Worm (Caenorhabditis elegans) whole organism, young adult: ENCODE measurements around the gene gcy-33.
A peak's percentile ranks its signal among the peaks of the same experiment; 100 is the strongest.

Source experiments
- B0019.2 ChIP-seq: fragments of 200-800 bp; sonication (Bioruptor generic); conservative IDR thresholded peaks from 2 replicates; pipeline ENCODE4 v1.3.6; 2022; ENCODE audit warnings: missing genetic modification reagents, missing genetic modification characterization, missing compliant biosample characterization
- D2030.7 ChIP-seq: fragments of 200-800 bp; sonication (Bioruptor generic); IDR thresholded peaks from 2 replicates; pipeline ENCODE4 v1.3.6; 2022; ENCODE audit warnings: missing genetic modification reagents, missing genetic modification characterization, missing compliant biosample characterization
- F23B12.7 ChIP-seq: sonication (generic microtip); optimal IDR thresholded peaks from 2 replicates; lab custom pipeline; 2017; ENCODE audit warnings: missing genetic modification characterization, mild to moderate bottlenecking, missing compliant biosample characterization, antibody characterized with exemption, moderate library complexity; ENCODE audit not compliant: insufficient read depth
- F39B2.1 ChIP-seq: fragments of 200-800 bp; sonication (Bioruptor generic); IDR thresholded peaks from 2 replicates; pipeline ENCODE4 v1.3.6; 2022; ENCODE audit warnings: missing genetic modification reagents, missing genetic modification characterization, missing compliant biosample characterization
- F52B5.7 ChIP-seq: sonication (generic microtip); optimal IDR thresholded peaks from 2 replicates; lab custom pipeline; 2016; ENCODE audit warnings: mild to moderate bottlenecking, missing genetic modification characterization, missing compliant biosample characterization
- F57A8.1 ChIP-seq: fragments of 200-800 bp; sonication (Bioruptor generic); optimal IDR thresholded peaks from 2 replicates; lab custom pipeline; 2018; ENCODE audit warnings: mild to moderate bottlenecking, missing genetic modification characterization, moderate library complexity, missing compliant biosample characterization
- K12H6.12 ChIP-seq: fragments of 200-800 bp; sonication (Bioruptor generic); optimal IDR thresholded peaks from 2 replicates; lab custom pipeline; 2018; ENCODE audit warnings: mild to moderate bottlenecking, missing genetic modification characterization, missing compliant biosample characterization
- aptf-3 ChIP-seq: fragments of 200-800 bp; sonication (Bioruptor generic); IDR thresholded peaks from 2 replicates; pipeline ENCODE4 v1.3.6; 2022; ENCODE audit warnings: missing genetic modification characterization, missing compliant biosample characterization
- atf-7 ChIP-seq: sonication (generic microtip); optimal IDR thresholded peaks from 2 replicates; lab custom pipeline; 2017; ENCODE audit warnings: mild to moderate bottlenecking, missing genetic modification characterization, missing compliant biosample characterization
- attf-5 ChIP-seq: fragments of 200-800 bp; sonication (Bioruptor generic); optimal IDR thresholded peaks from 2 replicates; lab custom pipeline; 2018; ENCODE audit warnings: mild to moderate bottlenecking, missing genetic modification characterization, missing compliant biosample characterization
- ccch-3 ChIP-seq: fragments of 200-800 bp; sonication (Bioruptor generic); optimal IDR thresholded peaks from 2 replicates; lab custom pipeline; 2018; ENCODE audit warnings: mild to moderate bottlenecking, missing genetic modification characterization, missing compliant biosample characterization
- cebp-1 ChIP-seq, 2 experiments: fragments of 200-800 bp in 1 of 2; sonication (Bioruptor generic) in 1 of 2; sonication (generic microtip) in 1 of 2; IDR thresholded peaks in 1 of 2; optimal IDR thresholded peaks in 1 of 2; 2 replicates each; pipeline versions ENCODE4 v1.3.6 to Lab custom; 2017 to 2022; ENCODE audit warnings: missing compliant biosample characterization in 2 of 2, missing genetic modification characterization in 2 of 2, mild to moderate bottlenecking in 1 of 2, missing genetic modification reagents in 1 of 2, moderate library complexity in 1 of 2
- ceh-100 ChIP-seq: fragments of 200-800 bp; sonication (Bioruptor generic); IDR thresholded peaks from 2 replicates; pipeline ENCODE4 v1.3.6; 2022; ENCODE audit warnings: missing genetic modification reagents, missing genetic modification characterization, missing compliant biosample characterization
- ceh-27 ChIP-seq: fragments of 200-800 bp; sonication (Bioruptor generic); optimal IDR thresholded peaks from 2 replicates; lab custom pipeline; 2018; ENCODE audit warnings: mild to moderate bottlenecking, missing genetic modification characterization, moderate library complexity, missing compliant biosample characterization
- ceh-58 ChIP-seq: fragments of 200-800 bp; sonication (Bioruptor generic); IDR thresholded peaks from 2 replicates; pipeline ENCODE4 v1.3.6; 2022; ENCODE audit warnings: missing genetic modification characterization, missing compliant biosample characterization
- chd-7 ChIP-seq: sonication (generic microtip); optimal IDR thresholded peaks from 2 replicates; lab custom pipeline; 2016; ENCODE audit warnings: mild to moderate bottlenecking, missing genetic modification characterization, moderate library complexity, missing compliant biosample characterization
- die-1 ChIP-seq: sonication (generic microtip); optimal IDR thresholded peaks from 2 replicates; lab custom pipeline; 2016; ENCODE audit warnings: missing genotype, mild to moderate bottlenecking, missing genetic modification characterization, missing compliant biosample characterization
- dpl-1 ChIP-seq: fragments of 150-350 bp; optimal IDR thresholded peaks from 2 replicates; lab custom pipeline; 2014; ENCODE audit warnings: missing biosample characterization, missing genetic modification reagents, missing genetic modification characterization
- efl-1 ChIP-seq: fragments of 150-350 bp; optimal IDR thresholded peaks from 2 replicates; lab custom pipeline; 2014; ENCODE audit warnings: missing biosample characterization, missing genetic modification reagents, missing genetic modification characterization
- egl-18 ChIP-seq: fragments of 200-800 bp; sonication (Bioruptor generic); IDR thresholded peaks from 2 replicates; pipeline ENCODE4 v1.3.6; 2022; ENCODE audit warnings: missing genetic modification reagents, missing genetic modification characterization, missing compliant biosample characterization
- egrh-3 ChIP-seq: fragments of 200-800 bp; sonication (Bioruptor generic); IDR thresholded peaks from 2 replicates; pipeline ENCODE4 v1.3.6; 2022; ENCODE audit warnings: missing genetic modification reagents, missing genetic modification characterization, missing compliant biosample characterization
- fkh-3 ChIP-seq: sonication (generic microtip); optimal IDR thresholded peaks from 2 replicates; lab custom pipeline; 2016; ENCODE audit warnings: mild to moderate bottlenecking, missing genetic modification characterization, missing compliant biosample characterization
- hlh-12 ChIP-seq: sonication (generic microtip); optimal IDR thresholded peaks from 2 replicates; lab custom pipeline; 2016; ENCODE audit warnings: missing genetic modification characterization, missing compliant biosample characterization
- hmg-1.2 ChIP-seq: fragments of 200-800 bp; sonication (Bioruptor generic); IDR thresholded peaks from 2 replicates; pipeline ENCODE4 v1.3.6; 2022; ENCODE audit warnings: missing genetic modification reagents, missing genetic modification characterization, missing compliant biosample characterization
- hmg-20 ChIP-seq: fragments of 200-800 bp; sonication (Bioruptor generic); IDR thresholded peaks from 2 replicates; pipeline ENCODE4 v1.3.6; 2022; ENCODE audit warnings: missing genetic modification reagents, missing genetic modification characterization, missing compliant biosample characterization
- hsf-1 ChIP-seq: fragments of 200-800 bp; sonication (Bioruptor generic); IDR thresholded peaks from 2 replicates; pipeline ENCODE4 v1.3.6; 2022; ENCODE audit warnings: missing genetic modification reagents, missing genetic modification characterization, missing compliant biosample characterization
- lin-40 ChIP-seq: sonication (generic microtip); optimal IDR thresholded peaks from 2 replicates; lab custom pipeline; 2016; ENCODE audit warnings: missing genetic modification characterization, mild to moderate bottlenecking, missing compliant biosample characterization, missing genotype, missing genetic modification reagents
- lin-54 ChIP-seq: fragments of 200-800 bp; sonication (Bioruptor generic); optimal IDR thresholded peaks from 2 replicates; lab custom pipeline; 2018; ENCODE audit warnings: mild to moderate bottlenecking, missing genetic modification characterization, missing compliant biosample characterization
- madf-10 ChIP-seq: sonication (generic microtip); optimal IDR thresholded peaks from 2 replicates; lab custom pipeline; 2016; ENCODE audit warnings: mild to moderate bottlenecking, missing genetic modification characterization, missing compliant biosample characterization
- mcd-1 ChIP-seq: fragments of 200-800 bp; sonication (Bioruptor generic); IDR thresholded peaks from 2 replicates; pipeline ENCODE4 v1.3.6; 2022; ENCODE audit warnings: missing genetic modification reagents, missing genetic modification characterization, missing compliant biosample characterization
- nfyb-1 ChIP-seq: fragments of 200-800 bp; sonication (Bioruptor generic); IDR thresholded peaks from 2 replicates; pipeline ENCODE4 v1.3.6; 2022; ENCODE audit warnings: missing genetic modification reagents, missing genetic modification characterization, missing compliant biosample characterization
- nhr-179 ChIP-seq: sonication (generic microtip); optimal IDR thresholded peaks from 2 replicates; lab custom pipeline; 2016; ENCODE audit warnings: mild to moderate bottlenecking, missing genetic modification characterization, missing compliant biosample characterization
- nhr-27 ChIP-seq: fragments of 200-800 bp; sonication (Bioruptor generic); optimal IDR thresholded peaks from 2 replicates; lab custom pipeline; 2018; ENCODE audit warnings: mild to moderate bottlenecking, missing genetic modification characterization, moderate library complexity, missing compliant biosample characterization
- nhr-90 ChIP-seq: sonication (generic microtip); optimal IDR thresholded peaks from 2 replicates; lab custom pipeline; 2016; ENCODE audit warnings: missing genotype, mild to moderate bottlenecking, missing genetic modification characterization, missing compliant biosample characterization
- rcor-1 ChIP-seq: fragments of 200-800 bp; sonication (Bioruptor generic); IDR thresholded peaks from 2 replicates; pipeline ENCODE4 v1.3.6; 2022; ENCODE audit warnings: missing genetic modification reagents, missing genetic modification characterization, missing compliant biosample characterization
- sea-2 ChIP-seq: fragments of 200-800 bp; sonication (Bioruptor generic); IDR thresholded peaks from 2 replicates; pipeline ENCODE4 v1.3.6; 2022; ENCODE audit warnings: missing genetic modification characterization, missing compliant biosample characterization
- snpc-1.1 ChIP-seq: sonication (generic microtip); optimal IDR thresholded peaks from 2 replicates; lab custom pipeline; 2017; ENCODE audit warnings: missing genetic modification characterization, mild to moderate bottlenecking, missing compliant biosample characterization, antibody characterized with exemption, moderate library complexity, missing genotype, missing genetic modification reagents; ENCODE audit not compliant: insufficient read depth
- snpc-1.3 ChIP-seq: sonication (generic microtip); optimal IDR thresholded peaks from 2 replicates; lab custom pipeline; 2017; ENCODE audit warnings: missing genetic modification characterization, mild to moderate bottlenecking, missing compliant biosample characterization, antibody characterized with exemption, moderate library complexity, missing genotype, missing genetic modification reagents; ENCODE audit not compliant: insufficient read depth
- sptf-2 ChIP-seq: fragments of 200-800 bp; sonication (Bioruptor generic); optimal IDR thresholded peaks from 2 replicates; lab custom pipeline; 2018; ENCODE audit warnings: mild to moderate bottlenecking, missing genetic modification characterization, missing compliant biosample characterization
- tbp1 ChIP-seq: fragments of 200-800 bp; sonication (Bioruptor generic); optimal IDR thresholded peaks from 2 replicates; lab custom pipeline; 2018; ENCODE audit warnings: mild to moderate bottlenecking, missing genetic modification characterization, missing compliant biosample characterization
- unc-130 ChIP-seq: sonication (generic microtip); optimal IDR thresholded peaks from 2 replicates; lab custom pipeline; 2016; ENCODE audit warnings: missing genetic modification reagents, missing genetic modification characterization, missing compliant biosample characterization
- xnd-1 ChIP-seq: sonication (generic microtip); optimal IDR thresholded peaks from 2 replicates; lab custom pipeline; 2016; ENCODE audit warnings: missing genotype, missing genetic modification reagents, missing genetic modification characterization, missing compliant biosample characterization
- zfh-2 ChIP-seq: fragments of 200-800 bp; sonication (Bioruptor generic); conservative IDR thresholded peaks from 2 replicates; pipeline ENCODE4 v1.3.6; 2022; ENCODE audit warnings: missing genetic modification reagents, missing genetic modification characterization, missing compliant biosample characterization

gcy-33 gene

DNA sequence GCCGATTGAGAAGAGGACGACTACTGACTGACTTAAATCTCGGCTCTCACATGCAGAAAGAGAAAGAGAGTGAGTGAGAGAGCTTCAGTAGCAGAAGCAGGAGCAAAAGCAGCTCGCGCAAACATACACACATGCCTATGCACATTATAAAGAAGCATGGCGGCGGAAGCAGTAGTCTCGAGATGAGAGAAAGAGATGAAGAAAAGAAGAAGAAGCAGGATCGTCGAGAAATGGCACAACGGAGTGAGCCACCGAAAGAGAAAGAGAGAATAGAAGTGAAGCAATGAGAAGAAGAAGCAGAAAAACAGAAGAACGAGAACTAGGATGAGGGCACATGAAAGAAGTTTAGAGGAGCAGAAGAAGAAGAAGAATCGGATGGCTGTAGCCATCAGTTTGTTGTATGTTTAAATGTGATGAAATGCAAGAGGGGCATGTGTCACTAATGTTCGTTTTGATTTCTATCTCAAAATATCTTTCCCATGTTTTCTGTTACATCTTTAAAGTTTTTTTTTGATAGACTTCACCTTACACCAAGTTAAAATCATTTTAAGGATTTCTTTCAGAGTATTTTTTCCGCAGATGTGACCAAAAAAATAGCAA lies 25.4 kb upstream of the gcy-33 start:
- TF ChIP-seq lin-54 (no peak), rcor-1 (0 out of 2 replicates have a peak, but pooled peaks have one; percentile 7), B0019.2 (GFP tag; lab: Robert Waterston, UW) (no peak), F23B12.7 (tag; lab: Kevin White, UChicago) (no peak), dpl-1 (GFP tag; lab: Kevin White, UChicago) (no peak), xnd-1 (tag; lab: Kevin White, UChicago) (no peak), hmg-1.2 (GFP tag; lab: Robert Waterston, UW) (peak; percentile 26; the same call in 1 of the 2 replicates), nhr-27 (no peak), ceh-27 (GFP tag; lab: Kevin White, UChicago) (peak; percentile 12), attf-5 (GFP tag; lab: Kevin White, UChicago) (peak; percentile 30), zfh-2 (GFP tag; lab: Robert Waterston, UW) (peak; percentile 74), sptf-2 (GFP tag; lab: Kevin White, UChicago) (no peak), K12H6.12 (peak; percentile 66), cebp-1 (GFP tag; IDR thresholded peaks at IDR 0.05; lab: Robert Waterston, UW) (no peak), cebp-1 (tag; optimal IDR thresholded peaks at IDR 0.05; lab: Kevin White, UChicago) (peak; percentile 54), snpc-1.1 (tag; lab: Kevin White, UChicago) (no peak), efl-1 (GFP tag; lab: Kevin White, UChicago) (no peak), egrh-3 (0 out of 2 replicates have a peak, but pooled peaks have one; percentile 20)

DNA sequence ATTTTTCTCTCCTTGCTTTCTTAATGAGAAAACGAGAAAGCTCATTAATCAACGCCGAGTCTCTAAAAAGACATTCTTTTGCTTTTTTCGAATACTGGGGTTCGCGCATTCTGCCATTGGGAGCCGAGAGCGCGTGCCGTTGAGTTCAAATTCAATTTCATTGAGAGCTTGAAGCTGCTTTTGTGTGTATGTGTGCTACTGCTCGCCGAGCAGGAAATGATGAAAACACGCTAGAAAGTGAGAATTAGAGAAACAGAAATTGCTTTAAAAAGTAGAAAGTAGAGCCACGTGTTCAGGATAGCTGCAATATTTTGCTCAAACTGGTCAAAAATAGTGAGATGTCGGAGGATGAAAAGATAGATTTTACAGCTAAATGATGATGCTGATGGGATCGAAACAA lies 24.1 kb upstream of the gcy-33 start:
- TF ChIP-seq aptf-3 (GFP tag; lab: Robert Waterston, UW), result no peak
- no peak for TF ChIP-seq madf-10
- no peak for TF ChIP-seq die-1 (tag; lab: Kevin White, UChicago)
- no peak for TF ChIP-seq nfyb-1 (GFP tag; lab: Robert Waterston, UW)
- TF ChIP-seq chd-7, result peak; percentile 15
- TF ChIP-seq zfh-2 (GFP tag; lab: Robert Waterston, UW), result peak; percentile 29; the same call in 1 of the 2 replicates
- peak; percentile 28 for TF ChIP-seq K12H6.12

DNA sequence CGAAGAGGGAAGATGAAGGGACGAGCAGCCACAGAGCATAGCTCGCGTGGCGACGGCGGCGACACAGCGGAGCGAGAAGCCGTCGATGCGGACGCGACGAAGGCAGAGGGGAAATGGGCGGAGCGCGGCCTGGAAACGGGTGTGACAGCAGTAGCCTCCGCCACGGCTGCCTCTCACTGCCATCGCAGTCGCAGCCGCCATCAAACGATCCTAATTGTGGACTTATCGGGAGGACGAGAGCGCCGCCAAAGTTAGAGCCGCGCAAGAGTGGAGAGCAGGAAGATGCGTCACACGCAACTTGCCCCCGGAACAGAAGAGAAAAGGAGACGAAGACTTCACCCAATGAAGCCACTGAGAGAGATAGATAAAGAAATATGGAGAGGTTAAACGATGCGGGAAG lies 22.7 kb upstream of the gcy-33 start:
- TF ChIP-seq D2030.7 (no peak), F52B5.7 (tag; lab: Kevin White, UChicago) (no peak), egl-18 (GFP tag; lab: Robert Waterston, UW) (no peak), zfh-2 (GFP tag; lab: Robert Waterston, UW) (peak; percentile 98), hsf-1 (GFP tag; lab: Robert Waterston, UW) (no peak), hmg-20 (GFP tag; lab: Robert Waterston, UW) (no peak), ceh-58 (GFP tag; lab: Robert Waterston, UW) (no peak), mcd-1 (GFP tag; lab: Robert Waterston, UW) (peak; percentile 28; the same call in 1 of the 2 replicates), unc-130 (no peak), ceh-100 (GFP tag; lab: Robert Waterston, UW) (peak; percentile 38; the same call in 1 of the 2 replicates), efl-1 (GFP tag; lab: Kevin White, UChicago) (no peak), ccch-3 (GFP tag; lab: Kevin White, UChicago) (no peak), cebp-1 (GFP tag; IDR thresholded peaks at IDR 0.05; lab: Robert Waterston, UW) (0 out of 2 replicates have a peak, but pooled peaks have one; percentile 49), cebp-1 (tag; optimal IDR thresholded peaks at IDR 0.05; lab: Kevin White, UChicago) (peak; percentile 10), madf-10 (peak; percentile 40), tbp1 (GFP tag; lab: Kevin White, UChicago) (no peak), attf-5 (GFP tag; lab: Kevin White, UChicago) (no peak), nhr-179 (no peak), snpc-1.3 (tag; lab: Kevin White, UChicago) (no peak), fkh-3 (tag; lab: Kevin White, UChicago) (no peak), hlh-12 (tag; lab: Kevin White, UChicago) (no peak), lin-40 (peak; percentile 23), nhr-90 (tag; lab: Kevin White, UChicago) (no peak), atf-7 (tag; lab: Kevin White, UChicago) (no peak), sea-2 (no peak), snpc-1.1 (tag; lab: Kevin White, UChicago) (no peak), die-1 (tag; lab: Kevin White, UChicago) (no peak), F57A8.1 (GFP tag; lab: Kevin White, UChicago) (no peak), F39B2.1 (no peak)
